Worm (Caenorhabditis elegans) whole organism, L3 larva: ENCODE measurements around the gene dhs-24.

Source experiments
- ama-1 ChIP-seq: fragments of 150-350 bp; optimal IDR thresholded peaks from 2 replicates; lab custom pipeline; 2018
- egl-27 ChIP-seq: sonication (generic microtip); optimal IDR thresholded peaks from 4 replicates; lab custom pipeline; 2017; ENCODE audit warnings: missing biosample characterization, missing genetic modification reagents, missing genetic modification characterization
- elt-1 ChIP-seq: fragments of 150-350 bp; optimal IDR thresholded peaks from 2 replicates; lab custom pipeline; 2014; ENCODE audit warnings: missing biosample characterization, missing genetic modification characterization
- elt-3 ChIP-seq, 3 experiments: fragments of 150-350 bp in 1 of 3; sonication (generic microtip) in 2 of 3; optimal IDR thresholded peaks; 2 replicates in 2 of 3; 4 replicates in 1 of 3; lab custom pipeline; 2014 to 2017; ENCODE audit warnings: missing biosample characterization in 3 of 3, missing genetic modification characterization in 3 of 3
- fkh-10 ChIP-seq: sonication (generic microtip); optimal IDR thresholded peaks from 2 replicates; lab custom pipeline; 2017; ENCODE audit warnings: missing biosample characterization, missing genetic modification reagents, missing genetic modification characterization
- mdl-1 ChIP-seq: fragments of 150-350 bp; optimal IDR thresholded peaks from 2 replicates; lab custom pipeline; 2014; ENCODE audit warnings: missing biosample characterization, missing genetic modification characterization
- nhr-237 ChIP-seq: fragments of 150-350 bp; optimal IDR thresholded peaks from 2 replicates; lab custom pipeline; 2014; ENCODE audit warnings: missing biosample characterization, missing genetic modification characterization
- nhr-77 ChIP-seq: fragments of 150-350 bp; optimal IDR thresholded peaks from 2 replicates; lab custom pipeline; 2014; ENCODE audit warnings: missing biosample characterization, missing genetic modification characterization
- pha-4 ChIP-seq: fragments of 150-350 bp; optimal IDR thresholded peaks from 2 replicates; lab custom pipeline; 2014; ENCODE audit warnings: missing biosample characterization, missing genetic modification reagents, missing genetic modification characterization
- sea-2 ChIP-seq: fragments of 150-350 bp; sonication (generic microtip); optimal IDR thresholded peaks from 4 replicates; lab custom pipeline; 2014; ENCODE audit warnings: missing biosample characterization, missing genetic modification reagents, missing genetic modification characterization
- snpc-4 ChIP-seq: fragments of 150-350 bp; optimal IDR thresholded peaks from 2 replicates; lab custom pipeline; 2014; ENCODE audit warnings: missing biosample characterization, missing genetic modification characterization
- unc-62 ChIP-seq: fragments of 150-350 bp; sonication (generic microtip); optimal IDR thresholded peaks from 4 replicates; lab custom pipeline; 2014; ENCODE audit warnings: missing biosample characterization, missing genetic modification reagents, missing genetic modification characterization
- zag-1 ChIP-seq: fragments of 150-350 bp; optimal IDR thresholded peaks from 2 replicates; lab custom pipeline; 2014; ENCODE audit warnings: missing biosample characterization, missing genetic modification characterization

DNA sequence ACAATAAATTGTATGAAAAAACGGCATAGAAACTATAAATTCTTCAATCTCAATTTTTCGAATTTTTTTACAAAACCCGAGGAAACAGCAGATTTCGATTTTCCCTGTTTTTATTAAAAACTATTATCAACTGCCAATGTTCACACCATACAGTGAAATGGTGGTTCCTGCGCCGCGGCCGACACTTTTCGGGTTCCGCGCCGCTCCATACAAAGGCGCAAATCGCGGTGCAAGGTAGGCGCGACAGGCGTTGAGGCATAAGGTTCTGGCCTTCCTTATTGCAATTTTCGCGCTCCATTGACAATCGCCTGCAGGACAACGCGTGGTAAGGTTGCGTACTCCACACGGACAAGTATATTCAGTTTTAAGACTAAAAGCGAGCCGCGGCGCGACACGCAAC lies 40.4 kb upstream of the dhs-24 start:
- no peak for TF ChIP-seq pha-4 (tag; lab: Kevin White, UChicago)
- TF ChIP-seq snpc-4, result no peak
- no peak for TF ChIP-seq nhr-77
- TF ChIP-seq elt-1 (tag; lab: Kevin White, UChicago), result no peak
- no peak for TF ChIP-seq unc-62 (GFP tag; lab: Kevin White, UChicago)
- no peak for TF ChIP-seq egl-27 (tag; lab: Kevin White, UChicago)
- no peak for TF ChIP-seq sea-2 (GFP tag; lab: Kevin White, UChicago)
- no peak for TF ChIP-seq mdl-1 (tag; lab: Kevin White, UChicago)
- TF ChIP-seq ama-1 (lab: Kevin White, UChicago), result no peak
- no peak for TF ChIP-seq nhr-237
- TF ChIP-seq fkh-10 (GFP tag; lab: Kevin White, UChicago), result no peak
- TF ChIP-seq zag-1 (tag; lab: Kevin White, UChicago), result no peak
- TF ChIP-seq elt-3 (tag; optimal IDR thresholded peaks at IDR 0.05; lab: Kevin White, UChicago), result no peak
